Fruit fly (Drosophila melanogaster): ENCODE results near the gene CG4362.

The CG4362 gene

DNA sequence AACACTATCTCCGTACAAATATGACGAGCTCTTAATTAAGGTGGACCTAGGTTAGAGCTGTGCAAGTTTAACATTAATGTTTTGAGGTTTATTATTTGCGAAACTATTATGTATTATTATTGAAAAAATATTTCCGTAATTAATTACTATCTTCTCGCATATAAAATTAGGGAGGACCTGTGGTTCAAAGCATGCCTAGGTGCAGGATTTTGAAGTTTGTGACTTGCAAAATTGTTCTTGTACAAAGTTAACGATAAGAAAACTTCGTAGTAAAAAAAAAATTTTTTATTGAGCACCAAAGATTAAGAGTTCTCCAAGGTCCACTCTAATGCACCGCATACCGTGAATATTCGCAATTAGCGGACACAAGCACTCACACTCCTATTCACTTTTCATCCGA lies 5.5 kb upstream of the CG4362 start (continued):
- TF ChIP-seq D (optimal IDR thresholded peaks at IDR 0.05) (no peak), D (GFP tag; optimal IDR thresholded peaks at IDR 0.05) (peak; percentile 6), CG7271 (tag; optimal IDR thresholded peaks at IDR 0.05) (no peak), Dref (GFP tag; IDR thresholded peaks at IDR 0.05) (no peak), CG13775 (GFP tag; optimal IDR thresholded peaks at IDR 0.05) (no peak), CG13123 (GFP tag; optimal IDR thresholded peaks at IDR 0.05) (no peak), CG4854 (GFP tag; optimal IDR thresholded peaks at IDR 0.05) (peak; percentile 30), lab (GFP tag; optimal IDR thresholded peaks at IDR 0.05) (peak; percentile 80), CG34376 (GFP tag; optimal IDR thresholded peaks at IDR 0.05) (no peak), Dek (tag; optimal IDR thresholded peaks at IDR 0.05) (no peak), toy (GFP tag; IDR thresholded peaks at IDR 0.05) (no peak), CG14014 (GFP tag; IDR thresholded peaks at IDR 0.05) (peak; percentile 5; the same call in 1 of the 2 replicates), dm (GFP tag; optimal IDR thresholded peaks at IDR 0.05) (no peak), fd64A (GFP tag; optimal IDR thresholded peaks at IDR 0.05) (no peak), D19A (tag; optimal IDR thresholded peaks at IDR 0.05) (peak; percentile 31), CG7987 (GFP tag; optimal IDR thresholded peaks at IDR 0.05) (peak; percentile 21), Hr78 (GFP tag; optimal IDR thresholded peaks at IDR 0.05) (no peak), slp2 (GFP tag; optimal IDR thresholded peaks at IDR 0.05) (no peak), sd (tag; optimal IDR thresholded peaks at IDR 0.05) (no peak), CoRest (tag; optimal IDR thresholded peaks at IDR 0.05) (no peak), dmrt11E (tag; optimal IDR thresholded peaks at IDR 0.05) (no peak), CG12236 (GFP tag; optimal IDR thresholded peaks at IDR 0.05) (no peak), NC2β (GFP tag; optimal IDR thresholded peaks at IDR 0.05) (no peak), CrebB (tag; optimal IDR thresholded peaks at IDR 0.05) (no peak), chinmo (GFP tag; IDR thresholded peaks at IDR 0.05; ENCODE audit: partially characterized antibody) (no peak), nerfin-2 (GFP tag; IDR thresholded peaks at IDR 0.05; ENCODE audit: partially characterized antibody) (no peak), CG10654 (GFP tag; optimal IDR thresholded peaks at IDR 0.05) (peak; percentile 11), CG12659 (GFP tag; optimal IDR thresholded peaks at IDR 0.05) (no peak), CG3838 (GFP tag; optimal IDR thresholded peaks at IDR 0.05) (no peak), sens-2 (GFP tag; IDR thresholded peaks at IDR 0.05) (no peak), CG15073 (GFP tag; optimal IDR thresholded peaks at IDR 0.05) (no peak), lola (GFP tag; optimal IDR thresholded peaks at IDR 0.05) (no peak), CG9727 (GFP tag; optimal IDR thresholded peaks at IDR 0.05) (peak; percentile 66), Nf-YB (GFP tag; optimal IDR thresholded peaks at IDR 0.05) (no peak), stwl (tag; optimal IDR thresholded peaks at IDR 0.05) (no peak), gro (GFP tag; optimal IDR thresholded peaks at IDR 0.05) (peak; percentile 39), D19B (GFP tag; optimal IDR thresholded peaks at IDR 0.05) (peak; percentile 29), ham (GFP tag; IDR thresholded peaks at IDR 0.05) (no peak), dpn (GFP tag; optimal IDR thresholded peaks at IDR 0.05) (no peak), Fer2 (tag; optimal IDR thresholded peaks at IDR 0.05) (no peak), CG13424 (tag; optimal IDR thresholded peaks at IDR 0.05) (no peak), CG6254 (GFP tag; optimal IDR thresholded peaks at IDR 0.05) (no peak), psq (GFP tag; optimal IDR thresholded peaks at IDR 0.05) (no peak), Kr (GFP tag; optimal IDR thresholded peaks at IDR 0.05) (no peak), HmgZ (tag; optimal IDR thresholded peaks at IDR 0.05) (no peak), Lhr (GFP tag; optimal IDR thresholded peaks at IDR 0.05) (no peak), GATAe (GFP tag; conservative IDR thresholded peaks at IDR 0.05) (no peak), ara (GFP tag; IDR thresholded peaks at IDR 0.05) (no peak), bcd (GFP tag; optimal IDR thresholded peaks at IDR 0.05) (peak; percentile 61), CG15696 (tag; optimal IDR thresholded peaks at IDR 0.05) (no peak), dmrt99B (tag; optimal IDR thresholded peaks at IDR 0.05) (peak; percentile 48)
